Worm (Caenorhabditis elegans) whole organism, L4/young adult: Measurements from ENCODE around the gene dpy-28.

Source experiments
- W03F9.2 ChIP-seq: fragments of 150-350 bp; optimal IDR thresholded peaks from 2 replicates; lab custom pipeline; 2014; ENCODE audit warnings: missing biosample characterization, missing genetic modification characterization
- dao-5 ChIP-seq: sonication (generic microtip); optimal IDR thresholded peaks from 2 replicates; lab custom pipeline; 2016; ENCODE audit warnings: missing genotype, missing genetic modification characterization, moderate library complexity, missing compliant biosample characterization
- him-1 ChIP-seq: sonication (generic microtip); optimal IDR thresholded peaks from 2 replicates; lab custom pipeline; 2016; ENCODE audit warnings: missing genotype, missing genetic modification reagents, missing genetic modification characterization, missing compliant biosample characterization

- no peak for TF ChIP-seq him-1 (tag; lab: Kevin White, UChicago)
- TF ChIP-seq dao-5 (tag; lab: Kevin White, UChicago): no peak
- TF ChIP-seq W03F9.2 (tag; lab: Kevin White, UChicago): no peak
Measured at ce11 chrIII:10806821-10807220, 43.9 kb downstream of the dpy-28 start.
